Worm (Caenorhabditis elegans) whole organism, early embryonic: ENCODE measurements around the gene pis-1.
"Not testable (repeated sequence)": the region's sequence is repeated elsewhere in the genome, so short reads cannot be mapped to it uniquely, and the experiment has no call there.

Experiments
- B0310.2 ChIP-seq: sonication (generic microtip); optimal IDR thresholded peaks from 2 replicates; lab custom pipeline; 2016; ENCODE audit warnings: mild to moderate bottlenecking, missing genetic modification characterization, missing compliant biosample characterization
- F13C5.2 ChIP-seq: sonication (generic microtip); optimal IDR thresholded peaks from 2 replicates; lab custom pipeline; 2017; ENCODE audit warnings: mild to moderate bottlenecking, missing genetic modification characterization, inconsistent platforms, missing compliant biosample characterization
- aly-1 ChIP-seq: sonication (generic microtip); optimal IDR thresholded peaks from 2 replicates; lab custom pipeline; 2016; ENCODE audit warnings: missing genetic modification characterization, missing compliant biosample characterization
- ama-1 ChIP-seq: fragments of 150-350 bp; optimal IDR thresholded peaks from 2 replicates; lab custom pipeline; 2014
- ceh-13 ChIP-seq: fragments of 200-800 bp; sonication (Bioruptor generic); optimal IDR thresholded peaks from 2 replicates; lab custom pipeline; 2018; ENCODE audit warnings: mild to moderate bottlenecking, missing genetic modification characterization, missing compliant biosample characterization
- ceh-36 ChIP-seq: sonication (generic microtip); optimal IDR thresholded peaks from 2 replicates; lab custom pipeline; 2016; ENCODE audit warnings: missing genetic modification characterization, inconsistent platforms, missing compliant biosample characterization
- ets-7 ChIP-seq: sonication (generic microtip); optimal IDR thresholded peaks from 2 replicates; lab custom pipeline; 2016; ENCODE audit warnings: missing genotype, missing genetic modification characterization, missing compliant biosample characterization
- flt-1 ChIP-seq: fragments of 200-800 bp; sonication (Bioruptor generic); IDR thresholded peaks from 2 replicates; pipeline ENCODE4 v1.3.6; 2022; ENCODE audit warnings: missing genetic modification characterization, missing compliant biosample characterization
- hmbx-1 ChIP-seq: sonication (generic microtip); optimal IDR thresholded peaks from 2 replicates; lab custom pipeline; 2016; ENCODE audit warnings: mild to moderate bottlenecking, missing genetic modification characterization, missing compliant biosample characterization
- hmg-4 ChIP-seq: fragments of 200-800 bp; sonication (Bioruptor generic); optimal IDR thresholded peaks from 2 replicates; lab custom pipeline; 2018; ENCODE audit warnings: mild to moderate bottlenecking, missing genetic modification characterization, missing compliant biosample characterization
- hnd-1 ChIP-seq: sonication (generic microtip); optimal IDR thresholded peaks from 2 replicates; lab custom pipeline; 2016; ENCODE audit warnings: missing genetic modification characterization, missing compliant biosample characterization
- pes-1 ChIP-seq: fragments of 200-800 bp; sonication (Bioruptor generic); IDR thresholded peaks from 2 replicates; pipeline ENCODE4 v1.3.6; 2022; ENCODE audit warnings: missing genetic modification reagents, missing genetic modification characterization, missing compliant biosample characterization
- scrt-1 ChIP-seq: fragments of 200-800 bp; sonication (Bioruptor generic); IDR thresholded peaks from 2 replicates; pipeline ENCODE4 v1.3.6; 2022; ENCODE audit warnings: missing genetic modification characterization, missing compliant biosample characterization
- sea-1 ChIP-seq: fragments of 200-800 bp; sonication (Bioruptor generic); conservative IDR thresholded peaks from 2 replicates; pipeline ENCODE4 v1.3.6; 2022; ENCODE audit warnings: missing genetic modification characterization, missing compliant biosample characterization
- tbx-11 ChIP-seq: fragments of 200-800 bp; sonication (Bioruptor generic); IDR thresholded peaks from 2 replicates; pipeline ENCODE4 v1.3.6; 2022; ENCODE audit warnings: missing genetic modification characterization, missing compliant biosample characterization
- tbx-37 ChIP-seq: fragments of 200-800 bp; sonication (Bioruptor generic); conservative IDR thresholded peaks from 2 replicates; pipeline ENCODE4 v1.3.6; 2022; ENCODE audit warnings: missing genetic modification reagents, missing genetic modification characterization, missing compliant biosample characterization
- tra-4 ChIP-seq: sonication (generic microtip); optimal IDR thresholded peaks from 2 replicates; lab custom pipeline; 2017; ENCODE audit warnings: missing genetic modification characterization, missing compliant biosample characterization

Gene pis-1

DNA sequence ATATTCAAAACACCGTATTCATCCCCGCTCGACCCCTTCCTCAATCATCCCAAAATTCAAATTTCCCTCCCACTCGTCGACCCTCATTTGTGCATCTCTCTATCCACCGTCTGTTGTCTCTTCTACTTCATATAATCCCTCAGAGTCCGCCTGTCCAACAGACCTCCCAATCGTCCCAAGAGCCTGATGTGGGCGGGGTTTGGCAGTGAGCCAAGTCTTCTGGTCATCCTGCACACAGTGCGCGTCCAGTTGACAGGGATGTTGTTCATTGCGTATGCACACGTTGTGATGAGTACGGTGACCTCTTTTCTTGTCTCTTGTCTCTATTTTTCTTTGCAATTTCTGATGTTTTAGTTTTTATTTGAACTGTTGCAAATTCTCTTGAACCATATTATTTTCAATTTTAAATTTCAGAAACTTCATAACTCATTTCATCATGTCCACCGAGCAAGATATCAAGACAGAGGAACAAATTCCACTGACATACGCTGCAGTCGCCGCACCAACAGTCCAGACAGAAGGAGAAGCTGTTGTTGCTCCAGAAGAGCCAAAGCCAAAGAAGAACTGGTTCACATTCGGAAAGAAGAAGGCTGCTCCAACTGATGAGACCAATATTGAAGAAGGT lies 24.2 kb downstream of the pis-1 start, which contains the start of gene cav-1:
TSS of gene cav-1 (plus strand) at position 415 of the 625 bp plus-strand sequence.
- peak; percentile 22 for TF ChIP-seq hmg-4 (GFP tag; lab: Kevin White, UChicago)
- peak; percentile 14 for TF ChIP-seq B0310.2 (tag; lab: Kevin White, UChicago)
- peak; percentile 49; the same call in 1 of the 2 replicates for TF ChIP-seq pes-1 (GFP tag; lab: Robert Waterston, UW)
- peak; percentile 97 for TF ChIP-seq ama-1 (lab: Kevin White, UChicago)
- no peak for TF ChIP-seq scrt-1 (GFP tag; lab: Robert Waterston, UW)
- TF ChIP-seq sea-1 (GFP tag; lab: Robert Waterston, UW) = 0 out of 2 replicates have a peak, but pooled peaks have one; percentile 60
- TF ChIP-seq tra-4 = peak; percentile 7
- no peak for TF ChIP-seq ets-7 (tag; lab: Kevin White, UChicago)
- peak; percentile 29 for TF ChIP-seq aly-1
- peak; percentile 14 for TF ChIP-seq ceh-36 (tag; lab: Kevin White, UChicago)
- peak; percentile 7 for TF ChIP-seq F13C5.2
- no peak for TF ChIP-seq hmbx-1

DNA sequence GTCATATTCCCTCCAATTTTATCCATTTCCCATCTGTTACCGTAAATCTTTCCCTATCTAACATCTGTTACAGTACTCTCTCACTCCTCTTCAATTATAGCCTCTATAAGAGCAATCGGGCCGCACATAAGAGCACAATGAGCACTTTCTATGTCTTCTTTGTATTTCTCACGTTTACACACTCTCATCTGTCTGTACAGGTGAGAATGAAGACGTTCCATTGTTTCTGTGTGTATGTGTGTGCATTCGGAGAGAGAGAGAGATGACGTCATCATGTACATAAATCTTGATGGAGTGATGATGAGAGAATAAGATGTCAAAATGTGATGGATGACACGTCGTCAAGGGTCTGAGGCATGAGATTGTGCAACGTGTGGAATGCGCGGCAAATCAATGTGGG lies 25.6 kb downstream of the pis-1 start:
- TF ChIP-seq hmbx-1 = no peak
- TF ChIP-seq scrt-1 (GFP tag; lab: Robert Waterston, UW) = no peak
- no peak for TF ChIP-seq pes-1 (GFP tag; lab: Robert Waterston, UW)
- no peak for TF ChIP-seq B0310.2 (tag; lab: Kevin White, UChicago)

ce11 chrIV:9769746-9770145 lies 26.6 kb downstream of the pis-1 start, which contains the start of gene msp-78:
Gene msp-78, plus strand, starts transcription at chrIV:9770046.
- not testable (repeated sequence) for TF ChIP-seq ets-7 (tag; lab: Kevin White, UChicago); tbx-11 (GFP tag; lab: Robert Waterston, UW); tra-4

DNA sequence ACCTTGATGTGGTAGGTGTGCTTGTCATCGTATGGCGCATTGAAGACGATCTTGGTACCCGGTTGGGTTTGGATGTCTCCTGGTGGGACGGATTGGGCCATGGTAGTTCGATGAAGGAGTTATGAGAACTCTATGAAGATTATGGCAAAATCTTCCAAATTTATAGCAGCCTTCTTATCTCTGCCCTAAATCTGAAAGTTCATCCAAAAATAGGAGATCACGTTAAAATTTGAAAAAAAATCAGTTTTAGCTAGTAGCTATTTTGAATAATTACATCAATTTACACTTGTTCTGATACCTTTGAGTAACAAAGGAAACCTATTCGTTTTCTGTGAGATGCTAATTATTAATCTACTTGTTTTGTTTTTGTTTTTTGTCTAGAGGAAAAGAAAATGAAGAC lies 29.3 kb downstream of the pis-1 start, which contains the start of gene msp-79:
TSS of gene msp-79 (minus strand) at position 101 of the 400 bp plus-strand sequence.
- TF ChIP-seq hnd-1 (tag; lab: Kevin White, UChicago); aly-1; flt-1: not testable (repeated sequence)

- no peak for TF ChIP-seq B0310.2 (tag; lab: Kevin White, UChicago)
- TF ChIP-seq tra-4 = no peak
- no peak for TF ChIP-seq ceh-36 (tag; lab: Kevin White, UChicago)
- no peak for TF ChIP-seq tbx-37 (GFP tag; lab: Robert Waterston, UW)
- no peak for TF ChIP-seq tbx-11 (GFP tag; lab: Robert Waterston, UW)
- TF ChIP-seq ceh-13 = no peak
- TF ChIP-seq aly-1 = no peak
- no peak for TF ChIP-seq scrt-1 (GFP tag; lab: Robert Waterston, UW)
- TF ChIP-seq pes-1 (GFP tag; lab: Robert Waterston, UW) = no peak
- no peak for TF ChIP-seq sea-1 (GFP tag; lab: Robert Waterston, UW)
- no peak for TF ChIP-seq F13C5.2
- no peak for TF ChIP-seq hmg-4 (GFP tag; lab: Kevin White, UChicago)
- no peak for TF ChIP-seq hmbx-1
Measured at ce11 chrIV:9766250-9766649, 30.1 kb downstream of the pis-1 start, which contains the start of gene ssp-36. Gene ssp-36, minus strand, starts transcription at chrIV:9766350.

DNA sequence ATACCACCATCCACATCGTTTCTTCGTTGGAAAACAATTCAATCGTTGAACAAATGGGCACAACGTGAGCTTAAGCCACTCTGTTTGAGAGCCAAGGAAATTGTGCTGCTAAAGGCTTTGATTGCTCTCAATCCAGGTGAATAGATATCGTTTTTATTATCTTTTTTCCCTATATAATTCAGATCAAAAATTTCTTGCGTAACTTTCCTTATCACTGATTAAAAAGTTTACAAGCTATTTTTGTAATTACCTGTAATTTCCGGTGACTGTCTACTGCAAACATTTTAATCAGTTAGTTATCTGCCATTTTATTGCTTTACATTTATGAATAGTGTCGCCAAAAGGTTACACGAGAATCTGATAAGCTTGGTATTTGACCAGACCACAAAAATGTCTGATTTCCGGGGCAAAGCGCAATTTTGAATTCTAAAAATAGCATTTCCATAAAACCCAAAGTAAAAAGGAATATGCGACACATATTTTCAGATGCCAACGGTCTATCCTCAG lies 33.7 kb downstream of the pis-1 start:
- TF ChIP-seq hmg-4 (GFP tag; lab: Kevin White, UChicago) (no peak), F13C5.2 (no peak), flt-1 (no peak), B0310.2 (tag; lab: Kevin White, UChicago) (no peak), tbx-11 (GFP tag; lab: Robert Waterston, UW) (no peak)

- TF ChIP-seq tbx-11 (GFP tag; lab: Robert Waterston, UW) (no peak), B0310.2 (tag; lab: Kevin White, UChicago) (no peak)
Measured at ce11 chrIV:9761751-9762150, 34.6 kb downstream of the pis-1 start.

- TF ChIP-seq flt-1 (no peak), hnd-1 (tag; lab: Kevin White, UChicago) (no peak)
Measured at ce11 chrIV:9757425-9757740, 39.0 kb downstream of the pis-1 start, which contains the start of gene nhr-97. Gene nhr-97, plus strand, starts transcription at chrIV:9757641.

DNA sequence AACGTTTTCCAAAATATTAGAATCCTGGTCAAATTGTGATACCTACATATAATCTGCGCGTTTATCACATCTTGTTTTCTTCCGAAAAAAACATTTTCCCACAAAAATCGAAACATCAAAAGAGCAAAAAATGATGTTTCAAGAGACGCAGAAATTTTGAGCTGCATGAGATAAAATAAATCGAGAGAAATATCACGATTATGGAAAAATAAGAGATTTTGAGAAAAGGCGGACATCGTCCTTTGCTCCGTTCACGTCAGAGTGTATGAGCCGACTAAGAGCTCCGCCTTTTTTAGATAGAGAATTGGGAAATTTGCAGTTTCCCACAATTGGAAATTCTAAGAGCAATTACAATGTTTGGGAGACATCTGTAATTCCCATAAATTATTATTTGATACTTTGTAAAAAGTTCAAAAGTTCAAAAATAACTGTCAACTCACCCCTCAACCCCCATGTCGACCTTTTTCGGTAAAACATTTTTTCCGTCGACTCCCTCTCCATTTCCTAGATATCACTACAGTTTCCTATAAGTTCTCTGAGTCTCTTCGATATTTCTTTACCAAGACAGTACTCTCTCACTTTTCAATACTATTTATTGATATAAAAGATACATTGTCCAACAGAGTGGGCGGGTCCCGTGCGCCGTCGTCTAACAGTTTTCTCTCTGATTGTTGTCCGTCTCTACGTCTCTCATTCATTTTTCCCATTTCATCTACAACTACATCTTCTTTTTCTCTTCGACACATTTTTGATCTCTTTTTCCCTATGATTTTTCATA lies 39.6 kb downstream of the pis-1 start:
- TF ChIP-seq B0310.2 (tag; lab: Kevin White, UChicago) (no peak), ceh-13 (no peak), tbx-37 (GFP tag; lab: Robert Waterston, UW) (no peak)
